Worm (Caenorhabditis elegans): ENCODE results near the gene cit-1.1.

Gene cit-1.1

ce11 chrIII:8030963-8031362, 21.3 kb upstream of the cit-1.1 start, which contains the start of gene F44B9.9 (continued):
- TF ChIP-seq ceh-8 (GFP tag; optimal IDR thresholded peaks at IDR 0.05) (no peak), unc-98 (GFP tag; IDR thresholded peaks at IDR 0.05) (no peak)

DNA sequence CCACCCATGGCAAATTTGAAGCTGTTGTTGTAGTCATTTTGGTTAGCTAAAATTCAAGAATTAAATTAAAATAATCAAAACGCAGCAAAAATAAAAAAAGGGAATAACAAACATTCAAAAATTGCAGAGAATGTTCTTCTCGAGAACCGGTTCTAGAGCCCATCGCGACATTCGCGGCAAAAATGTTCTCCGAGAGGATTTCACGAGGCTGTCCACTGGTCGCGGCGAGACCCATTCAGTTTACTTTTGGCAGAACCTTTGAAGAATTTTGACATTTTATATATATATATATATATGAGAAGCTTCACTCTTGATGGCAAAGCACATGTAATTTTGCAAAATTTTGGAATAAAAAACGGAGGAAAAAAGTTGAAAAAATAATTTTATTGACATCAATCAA, 19.9 kb upstream of the cit-1.1 start, which contains the start of gene F44B9.8:
Gene F44B9.8 (minus strand): TSS at position 163 of the 400 bp plus-strand sequence.
- TF ChIP-seq ceh-90 (tag; optimal IDR thresholded peaks at IDR 0.05) (no peak), pax-3 (tag; optimal IDR thresholded peaks at IDR 0.05) (no peak), hpl-2 (GFP tag; optimal IDR thresholded peaks at IDR 0.05) (no peak), ets-5 (GFP tag; IDR thresholded peaks at IDR 0.05) (no peak), ceh-88 (GFP tag; IDR thresholded peaks at IDR 0.05) (no peak), ceh-63 (GFP tag; optimal IDR thresholded peaks at IDR 0.05) (no peak), fos-1 (tag; optimal IDR thresholded peaks at IDR 0.05) (no peak), lin-14 (GFP tag; optimal IDR thresholded peaks at IDR 0.05) (peak; percentile 78), unc-130 (tag; optimal IDR thresholded peaks at IDR 0.05) (peak; percentile 73), nhr-19 (GFP tag; conservative IDR thresholded peaks at IDR 0.05) (peak; percentile 66), grh-1 (GFP tag; IDR thresholded peaks at IDR 0.05) (peak; percentile 86), egl-27 (tag; optimal IDR thresholded peaks at IDR 0.05) (no peak), nhr-85 (tag) (peak; percentile 79), Y116A8C.19 (tag; optimal IDR thresholded peaks at IDR 0.05; ENCODE audit: borderline replicate concordance) (no peak), nhr-11 (tag; optimal IDR thresholded peaks at IDR 0.05) (no peak), fkh-4 (tag; optimal IDR thresholded peaks at IDR 0.05; ENCODE audit: borderline replicate concordance) (no peak), hlh-17 (GFP tag; optimal IDR thresholded peaks at IDR 0.05; ENCODE audit: borderline replicate concordance) (no peak), mab-9 (GFP tag; IDR thresholded peaks at IDR 0.05) (no peak), nhr-77 (tag; optimal IDR thresholded peaks at IDR 0.05) (no peak), alr-1 (tag; optimal IDR thresholded peaks at IDR 0.05; ENCODE audit: borderline replicate concordance) (no peak), lsy-2 (tag; optimal IDR thresholded peaks at IDR 0.05) (peak; percentile 76 to 80), ceh-82 (tag; optimal IDR thresholded peaks at IDR 0.05) (peak in 1 of 3 experiments; percentile 52), nhr-20 (tag; optimal IDR thresholded peaks at IDR 0.05) (peak; percentile 72), ceh-8 (GFP tag; optimal IDR thresholded peaks at IDR 0.05) (no peak), nhr-28 (tag; optimal IDR thresholded peaks at IDR 0.05) (no peak), C16A3.4 (tag; optimal IDR thresholded peaks at IDR 0.05) (peak; percentile 71), unc-62 (GFP tag; optimal IDR thresholded peaks at IDR 0.05) (no peak), ztf-4 (tag; optimal IDR thresholded peaks at IDR 0.05) (peak; percentile 12), C34B4.2 (tag; optimal IDR thresholded peaks at IDR 0.05) (no peak), irx-1 (tag; optimal IDR thresholded peaks at IDR 0.05) (peak; percentile 3), lin-39 (tag; optimal IDR thresholded peaks at IDR 0.05) (no peak), mef-2 (tag; optimal IDR thresholded peaks at IDR 0.05) (no peak), lir-3 (tag; optimal IDR thresholded peaks at IDR 0.05; ENCODE audit: poor library complexity) (peak; percentile 24), fkh-10 (GFP tag; optimal IDR thresholded peaks at IDR 0.05) (no peak), skn-1 (tag; optimal IDR thresholded peaks at IDR 0.05) (peak; percentile 35), swsn-7 (tag; optimal IDR thresholded peaks at IDR 0.05) (peak; percentile 67), unc-86 (tag; optimal IDR thresholded peaks at IDR 0.05) (no peak), elt-3 (tag; optimal IDR thresholded peaks at IDR 0.05) (peak in 1 of 6 experiments; percentile 71), unc-30 (tag; optimal IDR thresholded peaks at IDR 0.05) (no peak), ces-1 (GFP tag; optimal IDR thresholded peaks at IDR 0.05) (no peak), aha-1 (tag; optimal IDR thresholded peaks at IDR 0.05) (no peak), jun-1 (tag; optimal IDR thresholded peaks at IDR 0.05) (no peak), nhr-76 (tag; optimal IDR thresholded peaks at IDR 0.05) (no peak), mdl-1 (tag; optimal IDR thresholded peaks at IDR 0.05) (peak in 1 of 2 experiments; percentile 32), efl-1 (optimal IDR thresholded peaks at IDR 0.05) (peak; percentile 72 to 76), efl-1 (GFP tag; optimal IDR thresholded peaks at IDR 0.05 in 1 of 2) (peak; percentile 73 to 95), tbx-2 (tag; optimal IDR thresholded peaks at IDR 0.05) (peak; percentile 55), isw-1 (GFP tag; IDR thresholded peaks at IDR 0.05) (no peak), ama-1 (optimal IDR thresholded peaks at IDR 0.05) (no peak), elt-2 (tag; optimal IDR thresholded peaks at IDR 0.05) (no peak), nhr-47 (tag; optimal IDR thresholded peaks at IDR 0.05) (peak; percentile 50)
